Worm (Caenorhabditis elegans): Measurements from ENCODE around the gene mrps-25.
A peak's percentile ranks its signal among the peaks of the same experiment; 100 is the strongest.

The mrps-25 gene

DNA sequence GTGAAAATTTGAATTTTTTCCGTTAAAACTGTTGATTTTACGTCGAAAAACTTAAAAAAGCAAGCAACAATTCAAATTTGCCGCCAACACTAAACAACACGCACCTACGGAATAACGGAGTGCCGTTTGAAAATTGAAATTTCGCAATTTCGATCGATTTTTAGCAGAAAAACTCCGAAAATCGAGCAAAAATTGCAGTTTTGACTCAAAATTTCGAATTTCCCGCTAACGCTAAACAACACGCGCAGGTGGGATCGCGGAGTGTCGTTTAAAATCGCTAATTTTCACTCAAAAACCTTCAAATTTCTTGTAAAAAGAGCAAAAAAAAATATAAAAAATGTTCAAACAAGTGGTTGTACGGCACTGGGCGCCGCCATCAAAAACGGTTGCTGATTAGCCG is 1.8 kb downstream of the mrps-25 start:
- TF ChIP-seq blmp-1 (tag; optimal IDR thresholded peaks at IDR 0.05; ENCODE audit: insufficient read depth) (no peak), dmd-4 (tag; optimal IDR thresholded peaks at IDR 0.05) (no peak), lin-39 (tag; optimal IDR thresholded peaks at IDR 0.05) (no peak), C34F6.9 (tag; optimal IDR thresholded peaks at IDR 0.05) (no peak), sma-3 (GFP tag; optimal IDR thresholded peaks at IDR 0.05) (no peak)

DNA sequence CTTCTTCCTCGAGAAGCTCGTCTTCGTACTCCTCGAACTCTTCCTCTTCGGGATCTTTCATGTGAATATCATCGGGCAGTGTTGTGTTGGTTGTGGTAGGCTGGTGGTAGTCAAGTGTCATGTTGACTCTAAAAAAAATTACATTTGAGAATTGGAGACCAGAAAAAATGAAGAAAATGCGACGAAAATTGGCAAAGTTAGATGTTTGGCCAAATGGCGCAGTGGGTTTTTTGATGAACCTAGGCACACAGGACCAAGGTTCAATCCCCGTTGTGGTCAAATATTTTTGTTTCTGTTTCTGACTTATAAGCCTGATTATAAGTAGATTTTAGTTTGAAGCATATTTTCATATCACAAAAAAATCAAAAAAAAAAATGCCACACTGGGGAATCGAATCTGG is 6.4 kb downstream of the mrps-25 start:
- TF ChIP-seq peb-1 (tag; optimal IDR thresholded peaks at IDR 0.05): no peak
- no peak for TF ChIP-seq ceh-82 (tag; optimal IDR thresholded peaks at IDR 0.05)
- TF ChIP-seq sem-4 (tag; optimal IDR thresholded peaks at IDR 0.05): no peak
- no peak for TF ChIP-seq lin-39 (tag; optimal IDR thresholded peaks at IDR 0.05)
- TF ChIP-seq lin-13 (GFP tag; optimal IDR thresholded peaks at IDR 0.05): no peak
- no peak for TF ChIP-seq nhr-6 (tag; optimal IDR thresholded peaks at IDR 0.05)
- no peak for TF ChIP-seq nhr-129 (tag; optimal IDR thresholded peaks at IDR 0.05)
- TF ChIP-seq gmeb-1 (tag; optimal IDR thresholded peaks at IDR 0.05): no peak
- no peak for TF ChIP-seq ztf-11 (tag; optimal IDR thresholded peaks at IDR 0.05)
- no peak for TF ChIP-seq aly-2 (tag; optimal IDR thresholded peaks at IDR 0.05)
- no peak for TF ChIP-seq blmp-1 (tag; optimal IDR thresholded peaks at IDR 0.05; ENCODE audit: insufficient read depth)
- TF ChIP-seq lsy-2 (tag; optimal IDR thresholded peaks at IDR 0.05): no peak
- no peak for TF ChIP-seq F13H6.1 (tag; optimal IDR thresholded peaks at IDR 0.05)
- no peak for TF ChIP-seq ama-1 (optimal IDR thresholded peaks at IDR 0.05)
- TF ChIP-seq nhr-12 (tag; optimal IDR thresholded peaks at IDR 0.05): no peak
- no peak for TF ChIP-seq Y55F3AM.14 (GFP tag; optimal IDR thresholded peaks at IDR 0.05)

- TF ChIP-seq aly-2 (tag; optimal IDR thresholded peaks at IDR 0.05): no peak
- peak; percentile 1 for TF ChIP-seq lin-11 (tag; optimal IDR thresholded peaks at IDR 0.05)
Observed at ce11 chrIV:1064289-1064848, 7.7 kb downstream of the mrps-25 start.

DNA sequence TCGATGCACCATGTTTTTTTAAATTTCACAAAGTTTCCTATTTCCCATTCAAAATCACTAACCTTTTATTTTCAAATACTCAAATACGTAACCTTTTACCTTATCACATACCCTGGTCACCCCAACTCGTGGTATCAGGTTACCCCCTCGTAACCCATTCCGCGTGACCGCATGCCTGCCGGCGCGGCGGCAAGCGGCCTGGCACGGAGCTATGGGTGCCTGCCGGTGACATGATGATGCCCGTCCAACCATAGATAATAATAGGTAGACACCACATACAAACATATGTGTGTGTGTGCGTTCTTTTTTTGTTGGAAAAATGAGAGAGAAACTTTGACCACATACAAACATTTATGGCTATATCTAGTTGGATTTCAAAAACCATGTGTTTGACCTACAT is 8.9 kb downstream of the mrps-25 start:
- TF ChIP-seq F13H6.1 (tag; optimal IDR thresholded peaks at IDR 0.05): no peak
- TF ChIP-seq C34F6.9 (tag; optimal IDR thresholded peaks at IDR 0.05): no peak
- no peak for TF ChIP-seq ceh-82 (tag; optimal IDR thresholded peaks at IDR 0.05)
- TF ChIP-seq ztf-11 (tag; optimal IDR thresholded peaks at IDR 0.05): no peak
- TF ChIP-seq ama-1 (optimal IDR thresholded peaks at IDR 0.05): no peak
- no peak for TF ChIP-seq nhr-6 (tag; optimal IDR thresholded peaks at IDR 0.05)
- TF ChIP-seq lin-11 (tag; optimal IDR thresholded peaks at IDR 0.05): no peak
- TF ChIP-seq aly-2 (tag; optimal IDR thresholded peaks at IDR 0.05): no peak
- TF ChIP-seq mbf-1 (tag; optimal IDR thresholded peaks at IDR 0.05): no peak
- no peak for TF ChIP-seq ceh-16 (tag; optimal IDR thresholded peaks at IDR 0.05)
- no peak for TF ChIP-seq elt-1 (tag; optimal IDR thresholded peaks at IDR 0.05)
- no peak for TF ChIP-seq sem-4 (tag; optimal IDR thresholded peaks at IDR 0.05)
- TF ChIP-seq nhr-25 (tag; optimal IDR thresholded peaks at IDR 0.05): no peak
- TF ChIP-seq lsy-2 (tag; optimal IDR thresholded peaks at IDR 0.05): no peak
- no peak for TF ChIP-seq elt-3 (tag; optimal IDR thresholded peaks at IDR 0.05)
- no peak for TF ChIP-seq egl-27 (tag; optimal IDR thresholded peaks at IDR 0.05)
- no peak for TF ChIP-seq snpc-4 (tag; optimal IDR thresholded peaks at IDR 0.05)
- no peak for TF ChIP-seq crh-2 (tag; optimal IDR thresholded peaks at IDR 0.05)
- TF ChIP-seq dmd-4 (tag; optimal IDR thresholded peaks at IDR 0.05): no peak
- no peak for TF ChIP-seq gmeb-1 (tag; optimal IDR thresholded peaks at IDR 0.05)

DNA sequence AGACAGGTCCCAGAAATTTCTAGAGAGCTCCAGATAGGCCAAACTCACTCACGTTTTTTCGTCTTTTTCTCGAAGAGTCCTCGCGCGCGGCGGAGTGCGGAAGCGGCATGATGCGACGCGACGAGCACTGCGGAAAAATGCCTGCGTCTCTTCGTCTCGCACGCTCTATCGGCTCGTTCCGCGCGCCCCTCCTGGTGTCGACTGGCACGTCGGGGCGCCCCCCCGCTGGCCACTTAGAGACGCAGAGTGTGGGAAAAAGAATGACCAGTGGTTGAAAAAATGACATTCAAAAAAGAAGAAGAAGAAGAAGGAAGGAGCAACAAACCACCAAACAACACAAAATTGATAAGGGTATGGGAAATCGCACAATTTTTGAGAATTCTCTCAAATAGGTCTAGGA is 10.7 kb downstream of the mrps-25 start, which contains the start of gene znf-782:
Gene znf-782 (minus strand): TSS at position 96 of the 400 bp plus-strand sequence.
- TF ChIP-seq Y55F3AM.14 (GFP tag; optimal IDR thresholded peaks at IDR 0.05): no peak
- peak; percentile 41 for TF ChIP-seq fos-1 (tag; optimal IDR thresholded peaks at IDR 0.05)
- no peak for TF ChIP-seq nhr-12 (tag; optimal IDR thresholded peaks at IDR 0.05)
- TF ChIP-seq nhr-10 (tag; optimal IDR thresholded peaks at IDR 0.05): no peak
- no peak for TF ChIP-seq lin-13 (GFP tag; optimal IDR thresholded peaks at IDR 0.05)
- peak in 1 of 2 experiments; percentile 19 for TF ChIP-seq lsy-2 (tag; optimal IDR thresholded peaks at IDR 0.05)
- TF ChIP-seq nhr-6 (tag; optimal IDR thresholded peaks at IDR 0.05): no peak
- no peak for TF ChIP-seq nhr-129 (tag; optimal IDR thresholded peaks at IDR 0.05)
- no peak for TF ChIP-seq mab-5 (tag; optimal IDR thresholded peaks at IDR 0.05)
- TF ChIP-seq mdl-1 (tag; optimal IDR thresholded peaks at IDR 0.05): peak; percentile 38 to 74
- no peak for TF ChIP-seq nhr-11 (tag; optimal IDR thresholded peaks at IDR 0.05)
- TF ChIP-seq F13H6.1 (tag; optimal IDR thresholded peaks at IDR 0.05): peak; percentile 75
- peak; percentile 8 for TF ChIP-seq zag-1 (tag; optimal IDR thresholded peaks at IDR 0.05)

All from whole organism, L2 larva.